Worm (Caenorhabditis elegans): ENCODE data around the gene fut-2.

The fut-2 gene

ce11 chrV:6575406-6576130, at the start of gene fut-2:
Gene fut-2 (minus strand): TSS chrV:6575890.
- TF ChIP-seq hlh-17 (GFP tag; optimal IDR thresholded peaks at IDR 0.05; ENCODE audit: borderline replicate concordance) (no peak), lin-35 (GFP tag; optimal IDR thresholded peaks at IDR 0.05) (peak in 1 of 2 experiments; percentile 12), elt-2 (tag; optimal IDR thresholded peaks at IDR 0.05) (peak; percentile 85), efl-1 (optimal IDR thresholded peaks at IDR 0.05) (no peak), efl-1 (GFP tag; optimal IDR thresholded peaks at IDR 0.05 in 1 of 2) (peak in 1 of 2 experiments; percentile 28), unc-86 (tag; optimal IDR thresholded peaks at IDR 0.05) (no peak), lsy-2 (tag; optimal IDR thresholded peaks at IDR 0.05) (no peak), isw-1 (GFP tag; IDR thresholded peaks at IDR 0.05) (no peak), hpl-2 (GFP tag; optimal IDR thresholded peaks at IDR 0.05) (no peak)

- TF ChIP-seq fkh-8 (tag; optimal IDR thresholded peaks at IDR 0.05) (peak; percentile 14), nhr-237 (tag; optimal IDR thresholded peaks at IDR 0.05) (no peak)
Observed at ce11 chrV:6621894-6622293, 46.2 kb upstream of the fut-2 start, which contains the start of gene nhr-37. Gene nhr-37 (plus strand): TSS chrV:6622194.

- TF ChIP-seq nhr-28 (tag; optimal IDR thresholded peaks at IDR 0.05) (no peak), aha-1 (tag; optimal IDR thresholded peaks at IDR 0.05) (no peak), ceh-82 (tag; optimal IDR thresholded peaks at IDR 0.05) (no peak), snpc-4 (tag; optimal IDR thresholded peaks at IDR 0.05) (no peak), pqm-1 (tag; optimal IDR thresholded peaks at IDR 0.05) (no peak), lsy-2 (tag; optimal IDR thresholded peaks at IDR 0.05) (no peak), unc-130 (tag; optimal IDR thresholded peaks at IDR 0.05) (no peak), nhr-85 (tag) (peak; percentile 56), lin-14 (GFP tag; optimal IDR thresholded peaks at IDR 0.05) (peak; percentile 52), unc-30 (tag; optimal IDR thresholded peaks at IDR 0.05) (no peak), nhr-237 (tag; optimal IDR thresholded peaks at IDR 0.05) (no peak), hlh-17 (GFP tag; optimal IDR thresholded peaks at IDR 0.05; ENCODE audit: borderline replicate concordance) (no peak), sup-37 (GFP tag; optimal IDR thresholded peaks at IDR 0.05) (no peak), unc-86 (tag; optimal IDR thresholded peaks at IDR 0.05) (no peak), blmp-1 (tag; optimal IDR thresholded peaks at IDR 0.05) (peak; percentile 7), nhr-12 (tag; optimal IDR thresholded peaks at IDR 0.05) (no peak), tlp-1 (tag; optimal IDR thresholded peaks at IDR 0.05) (no peak), tbx-2 (tag; optimal IDR thresholded peaks at IDR 0.05) (no peak), lin-15B (tag; optimal IDR thresholded peaks at IDR 0.05) (no peak), egl-13 (tag; optimal IDR thresholded peaks at IDR 0.05) (no peak), fkh-8 (tag; optimal IDR thresholded peaks at IDR 0.05) (no peak), mef-2 (tag; optimal IDR thresholded peaks at IDR 0.05) (no peak), efl-1 (optimal IDR thresholded peaks at IDR 0.05) (no peak), efl-1 (GFP tag; optimal IDR thresholded peaks at IDR 0.05 in 1 of 2) (peak in 1 of 2 experiments; percentile 19), unc-62 (GFP tag; optimal IDR thresholded peaks at IDR 0.05) (no peak), nhr-84 (tag; optimal IDR thresholded peaks at IDR 0.05) (no peak), pag-3 (tag; optimal IDR thresholded peaks at IDR 0.05; ENCODE audit: borderline replicate concordance, insufficient read depth) (no peak), lin-39 (tag; optimal IDR thresholded peaks at IDR 0.05) (no peak), fkh-10 (GFP tag; optimal IDR thresholded peaks at IDR 0.05) (no peak), elt-2 (tag; optimal IDR thresholded peaks at IDR 0.05) (no peak)
Observed at ce11 chrV:6620809-6621208, 45.1 kb upstream of the fut-2 start.

- TF ChIP-seq elt-2 (tag; optimal IDR thresholded peaks at IDR 0.05) (peak; percentile 16), irx-1 (tag; optimal IDR thresholded peaks at IDR 0.05) (no peak)
Observed at ce11 chrV:6616294-6616693, 40.6 kb upstream of the fut-2 start.

- TF ChIP-seq efl-1 (optimal IDR thresholded peaks at IDR 0.05) (no peak), efl-1 (GFP tag; optimal IDR thresholded peaks at IDR 0.05 in 1 of 2) (peak in 1 of 2 experiments; percentile 76), ztf-4 (tag; optimal IDR thresholded peaks at IDR 0.05) (no peak)
Observed at ce11 chrV:6614968-6615367, 39.3 kb upstream of the fut-2 start.

Measured in whole organism, L1 larva.